Worm (Caenorhabditis elegans): ENCODE measurements around the gene K02A6.4.

DNA sequence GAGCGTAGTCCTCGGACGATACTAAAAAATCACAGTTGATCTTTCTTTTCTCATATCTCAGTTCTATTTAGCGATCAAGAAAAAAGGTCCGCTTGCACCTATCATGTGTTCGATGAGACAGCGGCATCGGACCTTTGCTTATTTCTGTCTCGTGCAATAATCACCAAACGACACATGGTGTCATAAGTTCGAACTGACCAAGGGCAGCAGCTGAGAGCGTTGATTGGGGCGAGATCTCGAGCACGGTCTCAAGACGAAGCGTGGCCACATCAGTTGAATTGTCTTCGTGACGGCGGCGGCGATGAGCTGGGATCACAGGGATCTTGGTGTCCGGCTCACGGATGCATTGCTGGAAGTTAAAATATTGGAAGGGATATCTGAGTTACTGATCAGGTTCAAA lies 44.2 kb upstream of the K02A6.4 start:
- TF ChIP-seq tbx-37 (GFP tag; conservative IDR thresholded peaks at IDR 0.05) (no peak), B0310.2 (tag; optimal IDR thresholded peaks at IDR 0.05) (no peak), flt-1 (GFP tag; IDR thresholded peaks at IDR 0.05) (no peak), hmbx-1 (tag; optimal IDR thresholded peaks at IDR 0.05) (no peak), scrt-1 (GFP tag; IDR thresholded peaks at IDR 0.05) (no peak), ama-1 (optimal IDR thresholded peaks at IDR 0.05) (no peak), tra-4 (tag; optimal IDR thresholded peaks at IDR 0.05) (no peak), sea-1 (GFP tag; conservative IDR thresholded peaks at IDR 0.05) (no peak), aly-1 (tag; optimal IDR thresholded peaks at IDR 0.05) (no peak), ceh-36 (tag; optimal IDR thresholded peaks at IDR 0.05) (no peak), hnd-1 (tag; optimal IDR thresholded peaks at IDR 0.05) (no peak), hmg-4 (GFP tag; optimal IDR thresholded peaks at IDR 0.05) (no peak), ceh-13 (GFP tag; optimal IDR thresholded peaks at IDR 0.05) (no peak)
